Worm (Caenorhabditis elegans): ENCODE measurements around the gene math-22.
"Not testable (repeated sequence)": the region's sequence is repeated elsewhere in the genome, so short reads cannot be mapped to it uniquely, and the experiment has no call there.

DNA sequence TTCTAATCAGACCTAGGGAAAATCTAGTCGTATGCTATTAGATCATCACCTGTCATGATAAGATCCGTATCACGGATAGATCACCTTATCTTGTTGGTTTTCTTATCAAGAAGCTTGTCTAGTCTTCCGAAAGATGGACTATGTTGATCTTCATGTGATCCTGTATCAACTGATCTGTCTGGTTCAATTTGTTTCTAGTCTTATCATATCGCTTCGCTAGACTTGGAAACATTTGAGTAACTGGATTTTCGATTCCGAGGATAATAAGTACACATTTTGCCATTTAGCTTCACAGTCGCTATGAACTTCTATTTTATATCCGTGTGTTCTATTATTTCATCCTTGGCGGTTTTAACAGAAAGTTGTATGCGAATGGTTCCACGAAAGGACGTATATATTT, 43.2 kb downstream of the math-22 start, which contains the start of gene ZK250.2:
- not testable (repeated sequence) for TF ChIP-seq scrt-1 (GFP tag; IDR thresholded peaks at IDR 0.05); hmg-4 (GFP tag; optimal IDR thresholded peaks at IDR 0.05); flt-1 (GFP tag; IDR thresholded peaks at IDR 0.05); ama-1 (optimal IDR thresholded peaks at IDR 0.05); aly-1 (tag; optimal IDR thresholded peaks at IDR 0.05); ceh-36 (tag; optimal IDR thresholded peaks at IDR 0.05); B0310.2 (tag; optimal IDR thresholded peaks at IDR 0.05); F13C5.2 (tag; optimal IDR thresholded peaks at IDR 0.05); ets-7 (tag; optimal IDR thresholded peaks at IDR 0.05); tra-4 (tag; optimal IDR thresholded peaks at IDR 0.05)
